Fruit fly (Drosophila melanogaster): Measurements from ENCODE around the gene CG4119.

The CG4119 gene

dm6 chrX:5665902-5666301 is at the start of gene CG4119, which contains the start of gene Sirt4 (continued):
- no peak for TF ChIP-seq CG17568 (GFP tag; optimal IDR thresholded peaks at IDR 0.05)
- TF ChIP-seq CG8388 (GFP tag; optimal IDR thresholded peaks at IDR 0.05): peak; percentile 3
- TF ChIP-seq Aef1 (GFP tag; IDR thresholded peaks at IDR 0.05): no peak
- no peak for TF ChIP-seq CG7271 (tag; optimal IDR thresholded peaks at IDR 0.05)
- TF ChIP-seq Hmr (GFP tag; optimal IDR thresholded peaks at IDR 0.05): peak; percentile 40
- peak; percentile 44 for TF ChIP-seq jumu (GFP tag; optimal IDR thresholded peaks at IDR 0.05)
- peak; percentile 94 for TF ChIP-seq vnd (GFP tag; IDR thresholded peaks at IDR 0.05; ENCODE audit: partially characterized antibody)
- peak; percentile 16 for TF ChIP-seq CG8290 (GFP tag; optimal IDR thresholded peaks at IDR 0.05)
- peak in 1 of 2 experiments; percentile 78 for TF ChIP-seq CG8290 (tag; optimal IDR thresholded peaks at IDR 0.05)
- TF ChIP-seq Adf1 (GFP tag; IDR thresholded peaks at IDR 0.05): peak; percentile 72
- TF ChIP-seq MTF-1 (GFP tag; optimal IDR thresholded peaks at IDR 0.05; ENCODE audit: borderline replicate concordance): no peak
- no peak for TF ChIP-seq pb (GFP tag; optimal IDR thresholded peaks at IDR 0.05)
- no peak for TF ChIP-seq az2 (GFP tag; optimal IDR thresholded peaks at IDR 0.05)
- no peak for TF ChIP-seq CG4707 (GFP tag; optimal IDR thresholded peaks at IDR 0.05)
- TF ChIP-seq CG17612 (GFP tag; IDR thresholded peaks at IDR 0.05): no peak
- no peak for TF ChIP-seq Poxn (GFP tag; IDR thresholded peaks at IDR 0.05)
- TF ChIP-seq Atf6 (GFP tag; IDR thresholded peaks at IDR 0.05): no peak
- no peak for TF ChIP-seq CG11696 (GFP tag; IDR thresholded peaks at IDR 0.05)
- peak; percentile 68 for TF ChIP-seq Sin3A (optimal IDR thresholded peaks at IDR 0.05)
- no peak for TF ChIP-seq tup (GFP tag; optimal IDR thresholded peaks at IDR 0.05)
- no peak for TF ChIP-seq pfk (GFP tag; optimal IDR thresholded peaks at IDR 0.05)
- TF ChIP-seq mirr (GFP tag; optimal IDR thresholded peaks at IDR 0.05): peak; percentile 19
- TF ChIP-seq NfI (GFP tag; optimal IDR thresholded peaks at IDR 0.05): no peak
- no peak for TF ChIP-seq dysf (GFP tag; IDR thresholded peaks at IDR 0.05)
- 0 out of 3 replicates have a peak, but pooled peaks have one; percentile 33 for TF ChIP-seq zfh1 (GFP tag; IDR thresholded peaks at IDR 0.05)
- TF ChIP-seq exex (tag; optimal IDR thresholded peaks at IDR 0.05): no peak
- TF ChIP-seq CG18262 (tag; optimal IDR thresholded peaks at IDR 0.05): no peak
- TF ChIP-seq CG31365 (tag; optimal IDR thresholded peaks at IDR 0.05): no peak
- TF ChIP-seq ap (GFP tag; IDR thresholded peaks at IDR 0.05): no peak
- no peak for TF ChIP-seq Fer3 (tag; optimal IDR thresholded peaks at IDR 0.05)
- no peak for TF ChIP-seq CG14965 (GFP tag; optimal IDR thresholded peaks at IDR 0.05; ENCODE audit: borderline replicate concordance)
- no peak for TF ChIP-seq Awh (GFP tag; IDR thresholded peaks at IDR 0.05)
- no peak for TF ChIP-seq D19A (tag; optimal IDR thresholded peaks at IDR 0.05)
- no peak for TF ChIP-seq Vsx1 (GFP tag; optimal IDR thresholded peaks at IDR 0.05)
- TF ChIP-seq Tbp (GFP tag; optimal IDR thresholded peaks at IDR 0.05): no peak
- peak; percentile 40 for TF ChIP-seq CG34376 (GFP tag; optimal IDR thresholded peaks at IDR 0.05)
- TF ChIP-seq cg (GFP tag; optimal IDR thresholded peaks at IDR 0.05): peak; percentile 92
- peak; percentile 98 for TF ChIP-seq CG7963 (GFP tag; IDR thresholded peaks at IDR 0.05; ENCODE audit: partially characterized antibody)
- no peak for TF ChIP-seq CG6254 (GFP tag; optimal IDR thresholded peaks at IDR 0.05)
- TF ChIP-seq sug (tag; optimal IDR thresholded peaks at IDR 0.05): peak; percentile 63
- TF ChIP-seq CHES-1-like (GFP tag; optimal IDR thresholded peaks at IDR 0.05): peak; percentile 21
- no peak for TF ChIP-seq Hr51 (GFP tag; optimal IDR thresholded peaks at IDR 0.05)
- TF ChIP-seq luna (GFP tag; optimal IDR thresholded peaks at IDR 0.05): no peak
- TF ChIP-seq tin (GFP tag; optimal IDR thresholded peaks at IDR 0.05): peak; percentile 21
- peak; percentile 62 for TF ChIP-seq Rfx (GFP tag; IDR thresholded peaks at IDR 0.05)
- TF ChIP-seq CG11695 (GFP tag; IDR thresholded peaks at IDR 0.05): no peak
- TF ChIP-seq ham (GFP tag; IDR thresholded peaks at IDR 0.05): no peak
- peak; percentile 51 for TF ChIP-seq HmgD (GFP tag; optimal IDR thresholded peaks at IDR 0.05)
- TF ChIP-seq seq (GFP tag; IDR thresholded peaks at IDR 0.05): no peak
- peak; percentile 16 for TF ChIP-seq CG30403 (GFP tag; optimal IDR thresholded peaks at IDR 0.05)
- TF ChIP-seq CG7372 (GFP tag; IDR thresholded peaks at IDR 0.05): no peak; the same call in 1 of the 2 replicates
- TF ChIP-seq CG12155 (GFP tag; optimal IDR thresholded peaks at IDR 0.05): no peak

All from whole organism, embryonic.